Fruit fly (Drosophila melanogaster) Kc167 (cell line): ENCODE results near the gene REG.

Experiments
- Myc ChIP-seq: fragments of >200 bp; optimal IDR thresholded peaks from 2 replicates; lab custom pipeline; 2017; ENCODE audit warnings: missing external identifiers
- Sin3A ChIP-seq: fragments of >200 bp; optimal IDR thresholded peaks from 2 replicates; lab custom pipeline; 2018; ENCODE audit warnings: missing external identifiers
- ttk ChIP-seq: sonication (Bioruptor generic); optimal IDR thresholded peaks from 2 replicates; lab custom pipeline; 2017; ENCODE audit warnings: missing external identifiers

- no peak for TF ChIP-seq Myc (lab: Kevin White, UChicago)
- no peak for TF ChIP-seq Sin3A (lab: Kevin White, UChicago)
- TF ChIP-seq ttk (lab: Kevin White, UChicago): no peak
These were observed 22.8 kb downstream of the REG start for dm6 chrX:13234738-13235470.
